Worm (Caenorhabditis elegans) whole organism, young adult: ENCODE data around the gene K10H10.7.
A peak's percentile ranks its signal among the peaks of the same experiment; 100 is the strongest.

Source experiments
- B0019.2 ChIP-seq: fragments of 200-800 bp; sonication (Bioruptor generic); conservative IDR thresholded peaks from 2 replicates; pipeline ENCODE4 v1.3.6; 2022; ENCODE audit warnings: missing genetic modification reagents, missing genetic modification characterization, missing compliant biosample characterization
- B0336.3 ChIP-seq: fragments of 200-800 bp; sonication (Bioruptor generic); IDR thresholded peaks from 2 replicates; pipeline ENCODE4 v1.3.6; 2022; ENCODE audit warnings: missing genetic modification characterization, missing compliant biosample characterization
- C06A6.2 ChIP-seq: fragments of 200-800 bp; sonication (Bioruptor generic); conservative IDR thresholded peaks from 2 replicates; pipeline ENCODE4 v1.3.6; 2022; ENCODE audit warnings: missing genetic modification characterization, missing compliant biosample characterization
- F33H1.4 ChIP-seq: fragments of 200-800 bp; sonication (Bioruptor generic); IDR thresholded peaks from 2 replicates; pipeline ENCODE4 v1.3.6; 2022; ENCODE audit warnings: missing genetic modification reagents, missing genetic modification characterization, missing compliant biosample characterization
- F57A8.1 ChIP-seq: fragments of 200-800 bp; sonication (Bioruptor generic); optimal IDR thresholded peaks from 2 replicates; lab custom pipeline; 2018; ENCODE audit warnings: mild to moderate bottlenecking, missing genetic modification characterization, moderate library complexity, missing compliant biosample characterization
- K12H6.12 ChIP-seq: fragments of 200-800 bp; sonication (Bioruptor generic); optimal IDR thresholded peaks from 2 replicates; lab custom pipeline; 2018; ENCODE audit warnings: mild to moderate bottlenecking, missing genetic modification characterization, missing compliant biosample characterization
- T07F8.4 ChIP-seq: sonication (generic microtip); optimal IDR thresholded peaks from 2 replicates; lab custom pipeline; 2016; ENCODE audit warnings: mild to moderate bottlenecking, missing genetic modification characterization, moderate library complexity, missing compliant biosample characterization
- Y53F4B.3 ChIP-seq: fragments of 200-800 bp; sonication (Bioruptor generic); IDR thresholded peaks from 2 replicates; pipeline ENCODE4 v1.3.6; 2022; ENCODE audit warnings: missing genetic modification reagents, missing genetic modification characterization, missing compliant biosample characterization
- Y53G8AR.9 ChIP-seq: fragments of 200-800 bp; sonication (Bioruptor generic); conservative IDR thresholded peaks from 2 replicates; pipeline ENCODE4 v1.3.6; 2022; ENCODE audit warnings: missing genetic modification reagents, missing genetic modification characterization, missing compliant biosample characterization
- Y67H2A.10 ChIP-seq: fragments of 200-800 bp; sonication (Bioruptor generic); conservative IDR thresholded peaks from 2 replicates; pipeline ENCODE4 v1.3.6; 2022; ENCODE audit warnings: missing genetic modification reagents, missing genetic modification characterization, missing compliant biosample characterization
- Y95B8A.8 ChIP-seq: fragments of 200-800 bp; sonication (Bioruptor generic); IDR thresholded peaks from 2 replicates; pipeline ENCODE4 v1.3.6; 2022; ENCODE audit warnings: missing genetic modification reagents, missing genetic modification characterization, missing compliant biosample characterization
- aptf-2 ChIP-seq: fragments of 200-800 bp; sonication (Bioruptor generic); conservative IDR thresholded peaks from 2 replicates; pipeline ENCODE4 v1.3.6; 2022; ENCODE audit warnings: missing genetic modification reagents, missing genetic modification characterization, missing compliant biosample characterization
- athp-1 ChIP-seq: sonication (generic microtip); optimal IDR thresholded peaks from 2 replicates; lab custom pipeline; 2017; ENCODE audit warnings: mild to moderate bottlenecking, missing genetic modification characterization, missing compliant biosample characterization
- attf-3 ChIP-seq: fragments of 200-800 bp; sonication (Bioruptor generic); conservative IDR thresholded peaks from 2 replicates; pipeline ENCODE4 v1.3.6; 2022; ENCODE audit warnings: missing genetic modification reagents, missing genetic modification characterization, missing compliant biosample characterization
- ccch-3 ChIP-seq: fragments of 200-800 bp; sonication (Bioruptor generic); optimal IDR thresholded peaks from 2 replicates; lab custom pipeline; 2018; ENCODE audit warnings: mild to moderate bottlenecking, missing genetic modification characterization, missing compliant biosample characterization
- cebp-1 ChIP-seq, 2 experiments: fragments of 200-800 bp in 1 of 2; sonication (Bioruptor generic) in 1 of 2; sonication (generic microtip) in 1 of 2; IDR thresholded peaks in 1 of 2; optimal IDR thresholded peaks in 1 of 2; 2 replicates each; pipeline versions ENCODE4 v1.3.6 to Lab custom; 2017 to 2022; ENCODE audit warnings: missing compliant biosample characterization in 2 of 2, missing genetic modification characterization in 2 of 2, mild to moderate bottlenecking in 1 of 2, missing genetic modification reagents in 1 of 2, moderate library complexity in 1 of 2
- cebp-2 ChIP-seq: fragments of 200-800 bp; sonication (Bioruptor generic); IDR thresholded peaks from 2 replicates; pipeline ENCODE4 v1.3.6; 2022; ENCODE audit warnings: missing genetic modification characterization, missing compliant biosample characterization
- ceh-100 ChIP-seq: fragments of 200-800 bp; sonication (Bioruptor generic); IDR thresholded peaks from 2 replicates; pipeline ENCODE4 v1.3.6; 2022; ENCODE audit warnings: missing genetic modification reagents, missing genetic modification characterization, missing compliant biosample characterization
- ceh-91 ChIP-seq: fragments of 200-800 bp; sonication (Bioruptor generic); IDR thresholded peaks from 2 replicates; pipeline ENCODE4 v1.3.6; 2022; ENCODE audit warnings: missing genetic modification reagents, missing genetic modification characterization, missing compliant biosample characterization
- dox-1 ChIP-seq: fragments of 200-800 bp; sonication (Bioruptor generic); IDR thresholded peaks from 2 replicates; pipeline ENCODE4 v1.3.6; 2022; ENCODE audit warnings: missing genetic modification reagents, missing genetic modification characterization, missing compliant biosample characterization
- dpl-1 ChIP-seq: fragments of 150-350 bp; optimal IDR thresholded peaks from 2 replicates; lab custom pipeline; 2014; ENCODE audit warnings: missing biosample characterization, missing genetic modification reagents, missing genetic modification characterization
- egl-18 ChIP-seq: fragments of 200-800 bp; sonication (Bioruptor generic); IDR thresholded peaks from 2 replicates; pipeline ENCODE4 v1.3.6; 2022; ENCODE audit warnings: missing genetic modification reagents, missing genetic modification characterization, missing compliant biosample characterization
- fkh-3 ChIP-seq: sonication (generic microtip); optimal IDR thresholded peaks from 2 replicates; lab custom pipeline; 2016; ENCODE audit warnings: mild to moderate bottlenecking, missing genetic modification characterization, missing compliant biosample characterization
- hlh-26 ChIP-seq: fragments of 200-800 bp; sonication (Bioruptor generic); conservative IDR thresholded peaks from 2 replicates; pipeline ENCODE4 v1.3.6; 2022; ENCODE audit warnings: missing genetic modification reagents, missing genetic modification characterization, missing compliant biosample characterization
- hmg-1.2 ChIP-seq: fragments of 200-800 bp; sonication (Bioruptor generic); IDR thresholded peaks from 2 replicates; pipeline ENCODE4 v1.3.6; 2022; ENCODE audit warnings: missing genetic modification reagents, missing genetic modification characterization, missing compliant biosample characterization
- let-526 ChIP-seq: fragments of 200-800 bp; sonication (Bioruptor generic); IDR thresholded peaks from 2 replicates; pipeline ENCODE4 v1.3.6; 2022; ENCODE audit warnings: missing genetic modification reagents, missing genetic modification characterization, missing compliant biosample characterization
- let-607 ChIP-seq, 2 experiments: fragments of 200-800 bp in 1 of 2; sonication (Bioruptor generic) in 1 of 2; sonication (generic microtip) in 1 of 2; optimal IDR thresholded peaks; 2 replicates each; lab custom pipeline; 2016 to 2018; ENCODE audit warnings: mild to moderate bottlenecking in 2 of 2, missing compliant biosample characterization in 2 of 2, missing genetic modification characterization in 2 of 2, moderate library complexity in 2 of 2, missing genotype in 1 of 2
- lin-26 ChIP-seq: fragments of 200-800 bp; sonication (Bioruptor generic); IDR thresholded peaks from 2 replicates; pipeline ENCODE4 v1.3.6; 2022; ENCODE audit warnings: missing genetic modification reagents, missing genetic modification characterization, missing compliant biosample characterization
- lin-40 ChIP-seq: sonication (generic microtip); optimal IDR thresholded peaks from 2 replicates; lab custom pipeline; 2016; ENCODE audit warnings: missing genetic modification characterization, mild to moderate bottlenecking, missing compliant biosample characterization, missing genotype, missing genetic modification reagents
- lin-54 ChIP-seq: fragments of 200-800 bp; sonication (Bioruptor generic); optimal IDR thresholded peaks from 2 replicates; lab custom pipeline; 2018; ENCODE audit warnings: mild to moderate bottlenecking, missing genetic modification characterization, missing compliant biosample characterization
- lsl-1 ChIP-seq: fragments of 200-800 bp; sonication (Bioruptor generic); optimal IDR thresholded peaks from 2 replicates; lab custom pipeline; 2018; ENCODE audit warnings: mild to moderate bottlenecking, missing genetic modification characterization, moderate library complexity, missing compliant biosample characterization
- madf-10 ChIP-seq: sonication (generic microtip); optimal IDR thresholded peaks from 2 replicates; lab custom pipeline; 2016; ENCODE audit warnings: mild to moderate bottlenecking, missing genetic modification characterization, missing compliant biosample characterization
- mxl-1 ChIP-seq: sonication (generic microtip); optimal IDR thresholded peaks from 2 replicates; lab custom pipeline; 2016; ENCODE audit warnings: missing genetic modification characterization, missing compliant biosample characterization
- nfya-1 ChIP-seq: sonication (generic microtip); optimal IDR thresholded peaks from 2 replicates; lab custom pipeline; 2017; ENCODE audit warnings: antibody characterized with exemption, missing compliant biosample characterization, missing genetic modification characterization, borderline replicate concordance; ENCODE audit not compliant: insufficient read depth
- nhr-80 ChIP-seq: sonication (generic microtip); optimal IDR thresholded peaks from 2 replicates; lab custom pipeline; 2016; ENCODE audit warnings: missing genetic modification characterization, missing compliant biosample characterization
- rpc-1 ChIP-seq, 2 experiments: fragments of 150-350 bp in 1 of 2; sonication (generic microtip) in 1 of 2; optimal IDR thresholded peaks; 2 replicates each; lab custom pipeline; 2014 to 2018; ENCODE audit warnings: missing biosample characterization in 1 of 2, missing genetic modification characterization in 1 of 2, missing genetic modification reagents in 1 of 2, missing genotype in 1 of 2
- sdz-38 ChIP-seq: sonication (generic microtip); optimal IDR thresholded peaks from 2 replicates; lab custom pipeline; 2016; ENCODE audit warnings: missing genotype, missing genetic modification characterization, missing compliant biosample characterization
- snpc-1.3 ChIP-seq: sonication (generic microtip); optimal IDR thresholded peaks from 2 replicates; lab custom pipeline; 2017; ENCODE audit warnings: missing genetic modification characterization, mild to moderate bottlenecking, missing compliant biosample characterization, antibody characterized with exemption, moderate library complexity, missing genotype, missing genetic modification reagents; ENCODE audit not compliant: insufficient read depth
- snpc-3.4 ChIP-seq: sonication (generic microtip); optimal IDR thresholded peaks from 2 replicates; lab custom pipeline; 2017; ENCODE audit warnings: missing genetic modification characterization, mild to moderate bottlenecking, missing compliant biosample characterization, antibody characterized with exemption, moderate library complexity, missing genotype, missing genetic modification reagents
- snpc-4 ChIP-seq, 5 experiments: fragments of 150-350 bp in 1 of 5; sonication (generic microtip) in 4 of 5; optimal IDR thresholded peaks; 2 replicates each; lab custom pipeline; 2014 to 2018; ENCODE audit warnings: missing genetic modification characterization in 5 of 5, missing biosample characterization in 3 of 5, antibody characterized with exemption in 2 of 5, mild to moderate bottlenecking in 2 of 5, missing compliant biosample characterization in 2 of 5, missing genotype in 2 of 5, moderate library complexity in 2 of 5, missing genetic modification reagents in 1 of 5
- somi-1 ChIP-seq: fragments of 200-800 bp; sonication (Bioruptor generic); optimal IDR thresholded peaks from 2 replicates; lab custom pipeline; 2018; ENCODE audit warnings: mild to moderate bottlenecking, missing genetic modification characterization, missing compliant biosample characterization
- unc-130 ChIP-seq: sonication (generic microtip); optimal IDR thresholded peaks from 2 replicates; lab custom pipeline; 2016; ENCODE audit warnings: missing genetic modification reagents, missing genetic modification characterization, missing compliant biosample characterization
- ztf-28 ChIP-seq: fragments of 200-800 bp; sonication (Bioruptor generic); IDR thresholded peaks from 2 replicates; pipeline ENCODE4 v1.3.6; 2022; ENCODE audit warnings: missing genetic modification reagents, missing genetic modification characterization, missing compliant biosample characterization
- ztf-6 ChIP-seq: fragments of 200-800 bp; sonication (Bioruptor generic); IDR thresholded peaks from 2 replicates; pipeline ENCODE4 v1.3.6; 2022; ENCODE audit warnings: missing genetic modification reagents, missing genetic modification characterization, missing compliant biosample characterization

Gene K10H10.7

ce11 chrII:14528233-14528802 lies 20.9 kb upstream of the K10H10.7 start, which contains the start of the genes F57C2.5 and spat-1:
TSS of gene F57C2.5 (minus strand) at chrII:14528239.
TSS of gene spat-1 (plus strand) at chrII:14528752.
- peak; percentile 25 for TF ChIP-seq snpc-3.4 (tag; lab: Kevin White, UChicago)
- TF ChIP-seq nhr-80 (tag; lab: Kevin White, UChicago): peak; percentile 62
- 0 out of 2 replicates have a peak, but pooled peaks have one; percentile 10 for TF ChIP-seq let-526
- peak; percentile 78; the same call in 1 of the 2 replicates for TF ChIP-seq aptf-2
- peak; percentile 88 for TF ChIP-seq lsl-1 (GFP tag; lab: Kevin White, UChicago)
- TF ChIP-seq dox-1 (GFP tag; lab: Robert Waterston, UW): peak; percentile 68; the same call in 1 of the 2 replicates
- TF ChIP-seq ztf-28 (GFP tag; lab: Robert Waterston, UW): peak; percentile 45; the same call in 1 of the 2 replicates
- no peak for TF ChIP-seq Y53G8AR.9 (GFP tag; lab: Robert Waterston, UW)
- no peak for TF ChIP-seq nfya-1 (tag; lab: Kevin White, UChicago)
- TF ChIP-seq F57A8.1 (GFP tag; lab: Kevin White, UChicago): no peak
- TF ChIP-seq egl-18: no peak
- TF ChIP-seq lin-40: peak; percentile 73
- no peak for TF ChIP-seq snpc-4 (GFP tag; optimal IDR thresholded peaks at IDR 0.05; lab: Kevin White, UChicago)
- TF ChIP-seq snpc-4 (tag; optimal IDR thresholded peaks at IDR 0.05; lab: Kevin White, UChicago): peak in 3 of 4 experiments; percentile 27 to 44 (median 40)
- TF ChIP-seq Y67H2A.10: no peak
- peak; percentile 36 for TF ChIP-seq snpc-1.3 (tag; lab: Kevin White, UChicago)
- no peak for TF ChIP-seq hlh-26 (GFP tag; lab: Robert Waterston, UW)
- peak; percentile 36 for TF ChIP-seq athp-1
- TF ChIP-seq K12H6.12 (tag; lab: Kevin White, UChicago): peak; percentile 76
- peak; percentile 80 for TF ChIP-seq madf-10 (tag; lab: Kevin White, UChicago)
- peak; percentile 97 for TF ChIP-seq ceh-100
- TF ChIP-seq mxl-1 (tag; lab: Kevin White, UChicago): no peak
- no peak for TF ChIP-seq T07F8.4 (tag; lab: Kevin White, UChicago)
- TF ChIP-seq C06A6.2 (GFP tag; lab: Robert Waterston, UW): no peak
- no peak for TF ChIP-seq rpc-1 (optimal IDR thresholded peaks at IDR 0.05; lab: Kevin White, UChicago)
- TF ChIP-seq rpc-1 (tag; optimal IDR thresholded peaks at IDR 0.05; lab: Kevin White, UChicago): no peak
- TF ChIP-seq fkh-3 (tag; lab: Kevin White, UChicago): no peak
- no peak for TF ChIP-seq Y53F4B.3 (GFP tag; lab: Robert Waterston, UW)
- TF ChIP-seq cebp-2 (GFP tag; lab: Robert Waterston, UW): no peak
- 0 out of 2 replicates have a peak, but pooled peaks have one; percentile 23 for TF ChIP-seq B0336.3 (GFP tag; lab: Robert Waterston, UW)
- peak; percentile 22 for TF ChIP-seq lin-54
- no peak for TF ChIP-seq cebp-1 (GFP tag; IDR thresholded peaks at IDR 0.05; lab: Robert Waterston, UW)
- peak; percentile 49 for TF ChIP-seq cebp-1 (tag; optimal IDR thresholded peaks at IDR 0.05; lab: Kevin White, UChicago)
- peak; percentile 76 for TF ChIP-seq ceh-91 (GFP tag; lab: Robert Waterston, UW)
- TF ChIP-seq ccch-3 (GFP tag; lab: Kevin White, UChicago): peak; percentile 66
- peak; percentile 74 for TF ChIP-seq unc-130 (GFP tag; lab: Kevin White, UChicago)
- TF ChIP-seq lin-26 (GFP tag; lab: Robert Waterston, UW): no peak
- peak in 1 of 2 experiments; percentile 32 for TF ChIP-seq let-607 (tag; optimal IDR thresholded peaks at IDR 0.05; lab: Kevin White, UChicago)
- peak; percentile 2 for TF ChIP-seq dpl-1 (GFP tag; lab: Kevin White, UChicago)
- 0 out of 2 replicates have a peak, but pooled peaks have one; percentile 19 for TF ChIP-seq Y95B8A.8 (GFP tag; lab: Robert Waterston, UW)
- TF ChIP-seq B0019.2: no peak
- peak; percentile 49; the same call in 1 of the 2 replicates for TF ChIP-seq hmg-1.2
- TF ChIP-seq somi-1: no peak
- no peak for TF ChIP-seq ztf-6 (GFP tag; lab: Robert Waterston, UW)
- TF ChIP-seq sdz-38 (tag; lab: Kevin White, UChicago): no peak
- TF ChIP-seq attf-3 (GFP tag; lab: Robert Waterston, UW): peak; percentile 24; the same call in 1 of the 2 replicates
- peak; percentile 42; the same call in 1 of the 2 replicates for TF ChIP-seq F33H1.4
